Fruit fly (Drosophila melanogaster): ENCODE results near the gene Toll-9.

The Toll-9 gene

DNA sequence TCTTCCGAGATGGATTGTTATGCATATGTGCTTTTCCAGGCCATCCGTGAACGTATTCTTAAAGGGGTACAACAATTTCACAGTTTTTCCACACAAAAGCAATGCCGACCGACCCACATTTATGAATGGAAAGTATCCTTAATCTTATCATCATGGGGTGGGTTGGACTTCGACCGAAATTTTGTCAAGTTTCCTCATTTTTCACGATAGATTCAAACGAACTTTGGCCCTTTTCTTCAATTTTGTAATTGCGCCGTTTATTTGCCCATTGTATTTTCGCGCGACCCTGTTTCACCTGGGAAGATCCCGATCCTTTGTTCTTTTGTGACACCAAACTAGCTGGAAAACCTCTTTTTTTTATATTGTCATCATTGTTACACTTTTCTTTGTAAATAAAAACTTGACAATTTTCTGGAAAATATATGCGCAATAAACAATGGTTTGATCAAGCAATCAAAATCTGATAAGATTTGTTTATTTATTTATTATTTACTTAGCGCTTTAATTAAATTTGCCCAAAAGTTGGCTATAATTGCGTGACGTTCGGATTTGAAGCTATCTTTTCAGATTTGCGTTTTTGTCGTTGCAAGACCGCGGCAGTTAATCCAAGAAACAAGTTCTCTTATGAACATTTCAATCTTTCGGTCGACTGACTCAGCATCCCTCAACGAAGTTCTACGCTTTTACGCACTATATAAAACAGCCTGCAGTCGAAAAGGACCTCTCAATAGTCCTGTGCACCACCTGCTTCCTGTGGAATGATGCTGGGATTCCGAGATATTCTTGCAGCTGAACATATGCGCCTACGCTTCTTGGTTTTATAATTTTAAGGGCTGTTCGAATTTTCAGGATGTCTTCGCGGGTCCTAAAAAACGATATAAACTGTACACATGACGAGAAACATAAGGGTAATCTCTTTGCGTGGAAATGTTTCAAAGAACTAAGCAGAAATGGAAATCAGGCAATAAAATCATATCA lies 39.7 kb upstream of the Toll-9 start (continued):
- TF ChIP-seq fd102C (GFP tag; optimal IDR thresholded peaks at IDR 0.05) = peak; percentile 13
- no peak for TF ChIP-seq cato (GFP tag; optimal IDR thresholded peaks at IDR 0.05; ENCODE audit: borderline replicate concordance)
- TF ChIP-seq CG12104 (GFP tag; optimal IDR thresholded peaks at IDR 0.05) = peak; percentile 9
- TF ChIP-seq chm (GFP tag; IDR thresholded peaks at IDR 0.05) = no peak
- no peak for TF ChIP-seq NC2α (GFP tag; optimal IDR thresholded peaks at IDR 0.05)
- peak; percentile 31 for TF ChIP-seq Blimp-1 (GFP tag; optimal IDR thresholded peaks at IDR 0.05)
- 0 out of 2 replicates have a peak, but pooled peaks have one; percentile 13 for TF ChIP-seq rib (GFP tag; IDR thresholded peaks at IDR 0.05)
- TF ChIP-seq psq (GFP tag; optimal IDR thresholded peaks at IDR 0.05) = no peak
- peak; percentile 68 for TF ChIP-seq CG8281 (tag; optimal IDR thresholded peaks at IDR 0.05)
- TF ChIP-seq CG17385 (GFP tag; optimal IDR thresholded peaks at IDR 0.05) = peak; percentile 45
- peak; percentile 41 for TF ChIP-seq wek (GFP tag; optimal IDR thresholded peaks at IDR 0.05)
- no peak for TF ChIP-seq CG17829 (tag; optimal IDR thresholded peaks at IDR 0.05)
- TF ChIP-seq CG2678 (tag; optimal IDR thresholded peaks at IDR 0.05) = peak; percentile 49
- no peak for TF ChIP-seq bcd (GFP tag; optimal IDR thresholded peaks at IDR 0.05)
- TF ChIP-seq caup (GFP tag; optimal IDR thresholded peaks at IDR 0.05; ENCODE audit: severe bottlenecking) = peak; percentile 27
- peak; percentile 37 for TF ChIP-seq CG12219 (GFP tag; optimal IDR thresholded peaks at IDR 0.05)
- no peak for TF ChIP-seq ind (GFP tag; optimal IDR thresholded peaks at IDR 0.05)
- TF ChIP-seq CG13287 (GFP tag; IDR thresholded peaks at IDR 0.05; ENCODE audit: partially characterized antibody) = peak; percentile 7; the same call in 1 of the 2 replicates
- peak; percentile 34 for TF ChIP-seq CG12299 (tag; optimal IDR thresholded peaks at IDR 0.05)
- TF ChIP-seq insv (GFP tag; optimal IDR thresholded peaks at IDR 0.05) = no peak
- TF ChIP-seq CG17568 (GFP tag; optimal IDR thresholded peaks at IDR 0.05) = peak; percentile 73
- TF ChIP-seq CG13424 (tag; optimal IDR thresholded peaks at IDR 0.05) = peak; percentile 38
- TF ChIP-seq aop (GFP tag; IDR thresholded peaks at IDR 0.05) = no peak
- TF ChIP-seq NfI (GFP tag; optimal IDR thresholded peaks at IDR 0.05) = peak; percentile 44
- peak; percentile 79 for TF ChIP-seq grn (GFP tag; optimal IDR thresholded peaks at IDR 0.05)
- TF ChIP-seq sc (optimal IDR thresholded peaks at IDR 0.05) = no peak
- TF ChIP-seq sc (GFP tag; optimal IDR thresholded peaks at IDR 0.05) = no peak
- no peak for TF ChIP-seq zen2 (GFP tag; IDR thresholded peaks at IDR 0.05; ENCODE audit: partially characterized antibody)
- no peak for TF ChIP-seq sisA (GFP tag; IDR thresholded peaks at IDR 0.05)
- TF ChIP-seq knrl (GFP tag; IDR thresholded peaks at IDR 0.05; ENCODE audit: partially characterized antibody) = no peak
- no peak for TF ChIP-seq wdn (GFP tag; IDR thresholded peaks at IDR 0.05)
- TF ChIP-seq CG17802 (tag; optimal IDR thresholded peaks at IDR 0.05) = peak; percentile 71
- TF ChIP-seq CG14441 (GFP tag; IDR thresholded peaks at IDR 0.05) = no peak
- no peak for TF ChIP-seq CG14965 (GFP tag; optimal IDR thresholded peaks at IDR 0.05; ENCODE audit: borderline replicate concordance)
- TF ChIP-seq Atf6 (GFP tag; IDR thresholded peaks at IDR 0.05) = no peak
- peak; percentile 30 for TF ChIP-seq gem (tag; optimal IDR thresholded peaks at IDR 0.05)
- peak; percentile 36 for TF ChIP-seq schlank (tag; optimal IDR thresholded peaks at IDR 0.05)
- TF ChIP-seq gsb-n (tag; optimal IDR thresholded peaks at IDR 0.05) = peak; percentile 25
- no peak for TF ChIP-seq Myb (GFP tag; optimal IDR thresholded peaks at IDR 0.05)
- TF ChIP-seq Hr51 (GFP tag; optimal IDR thresholded peaks at IDR 0.05) = peak in 1 of 2 experiments; percentile 8
- TF ChIP-seq vvl (GFP tag; IDR thresholded peaks at IDR 0.05) = peak; percentile 47; the same call in 1 of the 2 replicates
- peak; percentile 83; the same call in 2 of the 3 replicates for TF ChIP-seq CG2199 (GFP tag; IDR thresholded peaks at IDR 0.05)
- TF ChIP-seq ac (GFP tag; optimal IDR thresholded peaks at IDR 0.05) = peak; percentile 21
- peak; percentile 8 for TF ChIP-seq Meics (GFP tag; optimal IDR thresholded peaks at IDR 0.05)
- TF ChIP-seq Rx (GFP tag; IDR thresholded peaks at IDR 0.05) = no peak
- no peak for TF ChIP-seq CG8290 (GFP tag; optimal IDR thresholded peaks at IDR 0.05)
- TF ChIP-seq CG8290 (tag; optimal IDR thresholded peaks at IDR 0.05) = peak in 1 of 2 experiments; percentile 34
- TF ChIP-seq scrt (GFP tag; optimal IDR thresholded peaks at IDR 0.05) = peak; percentile 31

Measured in whole organism, embryonic.